Fruit fly (Drosophila melanogaster): ENCODE results near the gene CG7460.

DNA sequence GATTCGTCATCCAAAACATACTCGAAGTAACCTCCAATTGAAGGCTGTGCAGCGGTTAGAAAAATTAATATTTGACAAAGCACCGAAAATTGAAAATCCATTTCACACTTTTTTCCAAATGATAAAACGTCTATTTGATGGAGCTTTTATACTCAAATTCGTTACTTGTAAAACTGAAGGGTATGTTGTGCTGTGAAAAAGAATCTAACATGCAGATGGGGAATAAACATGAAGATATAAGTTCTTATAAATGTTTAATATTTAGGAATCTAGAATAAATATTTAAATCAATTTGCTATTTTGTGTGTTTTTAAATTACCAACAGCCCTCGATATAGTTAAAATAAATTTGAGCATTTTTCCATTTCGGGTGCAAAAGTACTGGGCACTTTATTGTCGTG, 20.6 kb upstream of the CG7460 start, which contains the start of gene CheB74a:
- TF ChIP-seq pan (optimal IDR thresholded peaks at IDR 0.05), result no peak
- no peak for TF ChIP-seq Hr78 (GFP tag; optimal IDR thresholded peaks at IDR 0.05)
- TF ChIP-seq Myc (optimal IDR thresholded peaks at IDR 0.05), result no peak
- no peak for TF ChIP-seq N (GFP tag; optimal IDR thresholded peaks at IDR 0.05)
- no peak for TF ChIP-seq rgr (GFP tag; optimal IDR thresholded peaks at IDR 0.05)
- TF ChIP-seq woc (GFP tag; optimal IDR thresholded peaks at IDR 0.05), result no peak
- no peak for TF ChIP-seq brk (GFP tag; optimal IDR thresholded peaks at IDR 0.05)
- TF ChIP-seq sv (GFP tag; optimal IDR thresholded peaks at IDR 0.05), result no peak
- TF ChIP-seq foxo (GFP tag; optimal IDR thresholded peaks at IDR 0.05), result no peak
